Fruit fly (Drosophila melanogaster) whole organism, embryonic: ENCODE measurements around the gene CG9483.
A peak's percentile ranks its signal among the peaks of the same experiment; 100 is the strongest.

Experiments used
- Antp ChIP-seq: fragments of 200-800 bp; sonication (Bioruptor generic); optimal IDR thresholded peaks from 3 replicates; lab custom pipeline; 2016; ENCODE audit warnings: missing biosample characterization, missing genetic modification characterization
- CG10274 ChIP-seq: fragments of 200-800 bp; sonication (Bioruptor generic); optimal IDR thresholded peaks from 3 replicates; lab custom pipeline; 2017; ENCODE audit warnings: missing biosample characterization, mild to moderate bottlenecking, missing genetic modification characterization
- CG10654 ChIP-seq: fragments of 200-800 bp; sonication (Bioruptor generic); optimal IDR thresholded peaks from 2 replicates; lab custom pipeline; 2016; ENCODE audit warnings: missing biosample characterization, missing genetic modification characterization
- CG10979 ChIP-seq: fragments of 200-800 bp; sonication (Bioruptor generic); optimal IDR thresholded peaks from 2 replicates; lab custom pipeline; 2018; ENCODE audit warnings: missing biosample characterization, mild to moderate bottlenecking, missing genetic modification characterization, moderate library complexity
- CG11560 ChIP-seq: fragments of 200-800 bp; sonication (Bioruptor generic); IDR thresholded peaks from 3 replicates; pipeline ENCODE4 v1.3.6; 2022; ENCODE audit warnings: missing biosample characterization, missing genetic modification characterization
- CG11723 ChIP-seq: fragments of 200-800 bp; sonication (Bioruptor generic); optimal IDR thresholded peaks from 2 replicates; lab custom pipeline; 2017; ENCODE audit warnings: missing biosample characterization, mild to moderate bottlenecking, missing genetic modification characterization
- CG12659 ChIP-seq: fragments of 200-800 bp; sonication (Bioruptor generic); optimal IDR thresholded peaks from 3 replicates; lab custom pipeline; 2017; ENCODE audit warnings: mild to moderate bottlenecking, missing biosample characterization, missing genetic modification reagents, missing genetic modification characterization
- CG12744 ChIP-seq: fragments of 200-800 bp; sonication (Bioruptor generic); optimal IDR thresholded peaks from 2 replicates; lab custom pipeline; 2016; ENCODE audit warnings: missing biosample characterization, missing genetic modification characterization
- CG14965 ChIP-seq: fragments of 200-800 bp; sonication (Bioruptor generic); optimal IDR thresholded peaks from 2 replicates; lab custom pipeline; 2016; ENCODE audit warnings: missing biosample characterization, missing genetic modification characterization, borderline replicate concordance
- CG15601 ChIP-seq: fragments of 200-800 bp; sonication (Bioruptor generic); optimal IDR thresholded peaks from 3 replicates; lab custom pipeline; 2019; ENCODE audit warnings: missing biosample characterization, mild to moderate bottlenecking, missing genetic modification characterization, moderate library complexity
- CG17612 ChIP-seq: fragments of 200-800 bp; sonication (Bioruptor generic); IDR thresholded peaks from 2 replicates; pipeline ENCODE4 v1.3.6; 2022; ENCODE audit warnings: missing biosample characterization, missing genetic modification characterization
- CG18599 ChIP-seq: fragments of 200-800 bp; sonication (Bioruptor generic); optimal IDR thresholded peaks from 3 replicates; lab custom pipeline; 2017; ENCODE audit warnings: missing biosample characterization, missing genetic modification characterization, mild to moderate bottlenecking, moderate library complexity, missing genetic modification reagents
- CG2120 ChIP-seq: fragments of 200-800 bp; sonication (Bioruptor generic); optimal IDR thresholded peaks from 3 replicates; lab custom pipeline; 2016; ENCODE audit warnings: missing biosample characterization, missing genetic modification characterization
- CG2199 ChIP-seq: fragments of 200-800 bp; sonication (Bioruptor generic); IDR thresholded peaks from 3 replicates; pipeline ENCODE4 v1.3.6; 2022; ENCODE audit warnings: missing biosample characterization, missing genetic modification characterization
- CG2875 ChIP-seq: fragments of 200-800 bp; sonication (Bioruptor generic); optimal IDR thresholded peaks from 2 replicates; lab custom pipeline; 2017; ENCODE audit warnings: missing biosample characterization, mild to moderate bottlenecking, missing genetic modification characterization, missing genetic modification reagents
- CG31365 ChIP-seq: fragments of 200-800 bp; sonication (Bioruptor generic); optimal IDR thresholded peaks from 2 replicates; lab custom pipeline; 2018; ENCODE audit warnings: missing biosample characterization, mild to moderate bottlenecking, missing genetic modification characterization
- CG31388 ChIP-seq: fragments of 200-800 bp; sonication (Bioruptor generic); optimal IDR thresholded peaks from 2 replicates; lab custom pipeline; 2016; ENCODE audit warnings: missing biosample characterization, missing genetic modification characterization
- CG32532 ChIP-seq: fragments of 200-800 bp; sonication (Bioruptor generic); IDR thresholded peaks from 2 replicates; pipeline ENCODE4 v1.3.6; 2022; ENCODE audit warnings: missing biosample characterization, missing genetic modification characterization
- CG3281 ChIP-seq: fragments of 200-800 bp; sonication (Bioruptor generic); optimal IDR thresholded peaks from 3 replicates; lab custom pipeline; 2017; ENCODE audit warnings: missing biosample characterization, mild to moderate bottlenecking, missing genetic modification characterization
- CG4404 ChIP-seq: fragments of 200-800 bp; sonication (Bioruptor generic); IDR thresholded peaks from 2 replicates; pipeline ENCODE4 v1.3.6; 2022; ENCODE audit warnings: missing biosample characterization, missing genetic modification characterization
- CG4707 ChIP-seq: fragments of 200-800 bp; sonication (Bioruptor generic); optimal IDR thresholded peaks from 2 replicates; lab custom pipeline; 2018; ENCODE audit warnings: missing biosample characterization, mild to moderate bottlenecking, missing genetic modification characterization, moderate library complexity
- CG6813 ChIP-seq: fragments of 200-800 bp; sonication (Bioruptor generic); optimal IDR thresholded peaks from 2 replicates; lab custom pipeline; 2017; ENCODE audit warnings: missing biosample characterization, missing genetic modification characterization, mild to moderate bottlenecking, moderate library complexity, missing genetic modification reagents
- CG7357 ChIP-seq: fragments of 200-800 bp; sonication (Bioruptor generic); IDR thresholded peaks from 3 replicates; pipeline ENCODE4 v1.3.6; 2022; ENCODE audit warnings: missing biosample characterization, missing genetic modification characterization
- CG7556 ChIP-seq: fragments of 200-800 bp; sonication (Bioruptor generic); optimal IDR thresholded peaks from 2 replicates; lab custom pipeline; 2017; ENCODE audit warnings: missing biosample characterization, mild to moderate bottlenecking, missing genetic modification characterization
- CG8924 ChIP-seq: fragments of 200-800 bp; optimal IDR thresholded peaks from 3 replicates; lab custom pipeline; 2019; ENCODE audit warnings: missing biosample characterization, mild to moderate bottlenecking, missing genetic modification characterization, moderate library complexity
- CG9437 ChIP-seq: fragments of 200-800 bp; sonication (Bioruptor generic); optimal IDR thresholded peaks from 2 replicates; lab custom pipeline; 2018; ENCODE audit warnings: missing biosample characterization, mild to moderate bottlenecking, missing genetic modification characterization
- CG9727 ChIP-seq: fragments of 200-800 bp; sonication (Bioruptor generic); optimal IDR thresholded peaks from 3 replicates; lab custom pipeline; 2017; ENCODE audit warnings: missing biosample characterization, mild to moderate bottlenecking, missing genetic modification characterization
- CTCF ChIP-seq: fragments of 200-800 bp; sonication (Bioruptor generic); optimal IDR thresholded peaks from 2 replicates; lab custom pipeline; 2017; ENCODE audit warnings: missing biosample characterization, mild to moderate bottlenecking, missing genetic modification characterization, moderate library complexity
- Dfd ChIP-seq, 2 experiments: fragments of >200 bp; optimal IDR thresholded peaks; 2 replicates each; lab custom pipeline; 2017; ENCODE audit warnings: missing biosample characterization in 2 of 2, missing genetic modification characterization in 2 of 2
- H2.0 ChIP-seq: fragments of 200-800 bp; sonication (Bioruptor generic); IDR thresholded peaks from 2 replicates; pipeline ENCODE4 v1.3.6; 2022; ENCODE audit warnings: missing biosample characterization, missing genetic modification characterization
- HHEX ChIP-seq: fragments of 200-800 bp; sonication (Bioruptor generic); optimal IDR thresholded peaks from 3 replicates; lab custom pipeline; 2017; ENCODE audit warnings: missing biosample characterization, mild to moderate bottlenecking, missing genetic modification characterization, missing genetic modification reagents
- HLHmδ ChIP-seq: fragments of 200-800 bp; sonication (Bioruptor generic); optimal IDR thresholded peaks from 2 replicates; lab custom pipeline; 2018; ENCODE audit warnings: missing biosample characterization, mild to moderate bottlenecking, missing genetic modification characterization, moderate library complexity
- HmgD ChIP-seq: fragments of 200-800 bp; sonication (Bioruptor generic); optimal IDR thresholded peaks from 3 replicates; lab custom pipeline; 2016; ENCODE audit warnings: missing biosample characterization, missing genetic modification characterization
- Lhr ChIP-seq: fragments of 200-800 bp; sonication (Bioruptor generic); optimal IDR thresholded peaks from 3 replicates; lab custom pipeline; 2017; ENCODE audit warnings: mild to moderate bottlenecking, missing biosample characterization, missing genetic modification reagents, missing genetic modification characterization
- bab2 ChIP-seq: fragments of 200-800 bp; sonication (Bioruptor generic); optimal IDR thresholded peaks from 2 replicates; lab custom pipeline; 2016; ENCODE audit warnings: missing biosample characterization, missing genetic modification characterization
- cas ChIP-seq: fragments of 200-800 bp; sonication (Bioruptor generic); IDR thresholded peaks from 2 replicates; pipeline ENCODE4 v1.3.6; 2022; ENCODE audit warnings: missing biosample characterization, missing genetic modification characterization
- croc ChIP-seq: fragments of 200-800 bp; sonication (Bioruptor generic); conservative IDR thresholded peaks from 3 replicates; pipeline ENCODE4 v1.3.6; 2022; ENCODE audit warnings: missing biosample characterization, missing genetic modification characterization
- disco-r ChIP-seq: fragments of 200-800 bp; sonication (Bioruptor generic); optimal IDR thresholded peaks from 2 replicates; lab custom pipeline; 2016; ENCODE audit warnings: missing biosample characterization, missing genetic modification characterization
- ewg ChIP-seq: fragments of 200-800 bp; sonication (Bioruptor generic); optimal IDR thresholded peaks from 3 replicates; lab custom pipeline; 2017; ENCODE audit warnings: mild to moderate bottlenecking, missing biosample characterization, missing genetic modification reagents, missing genetic modification characterization
- grau ChIP-seq: fragments of 200-800 bp; optimal IDR thresholded peaks from 3 replicates; lab custom pipeline; 2019; ENCODE audit warnings: missing biosample characterization, mild to moderate bottlenecking, missing genetic modification characterization, moderate library complexity
- h ChIP-seq: fragments of >200 bp; optimal IDR thresholded peaks from 2 replicates; lab custom pipeline; 2017
- knrl ChIP-seq: fragments of 200-800 bp; sonication (Bioruptor generic); IDR thresholded peaks from 3 replicates; pipeline ENCODE4 v1.3.6; 2022; ENCODE audit warnings: missing biosample characterization, missing genetic modification characterization; ENCODE audit not compliant: partially characterized antibody
- pfk ChIP-seq: fragments of 200-800 bp; sonication (Bioruptor generic); optimal IDR thresholded peaks from 2 replicates; lab custom pipeline; 2018; ENCODE audit warnings: missing biosample characterization, mild to moderate bottlenecking, missing genetic modification characterization, moderate library complexity
- pho ChIP-seq: fragments of 200-800 bp; sonication (Bioruptor generic); optimal IDR thresholded peaks from 2 replicates; lab custom pipeline; 2016; ENCODE audit warnings: missing biosample characterization, missing genetic modification characterization
- psq ChIP-seq: fragments of 200-800 bp; sonication (Bioruptor generic); optimal IDR thresholded peaks from 2 replicates; lab custom pipeline; 2017; ENCODE audit warnings: missing biosample characterization, missing genetic modification characterization
- stc ChIP-seq: fragments of 200-800 bp; sonication (Bioruptor generic); IDR thresholded peaks from 2 replicates; pipeline ENCODE4 v1.3.6; 2022; ENCODE audit warnings: missing biosample characterization, missing genetic modification characterization
- tgo ChIP-seq: fragments of 200-800 bp; sonication (Bioruptor generic); IDR thresholded peaks from 3 replicates; pipeline ENCODE4 v1.3.6; 2022; ENCODE audit warnings: missing biosample characterization, missing genetic modification characterization
- tin ChIP-seq: fragments of 200-800 bp; sonication (Bioruptor generic); optimal IDR thresholded peaks from 3 replicates; lab custom pipeline; 2016; ENCODE audit warnings: missing biosample characterization, missing genetic modification characterization
- tll ChIP-seq, 2 experiments: fragments of 200-800 bp in 1 of 2; fragments of >200 bp in 1 of 2; sonication (Bioruptor generic) in 1 of 2; optimal IDR thresholded peaks; 2 replicates each; lab custom pipeline; 2017 to 2019; ENCODE audit warnings: missing biosample characterization in 2 of 2, missing genetic modification characterization in 2 of 2, mild to moderate bottlenecking in 1 of 2, moderate library complexity in 1 of 2
- unpg ChIP-seq: fragments of 200-800 bp; sonication (Bioruptor generic); optimal IDR thresholded peaks from 3 replicates; lab custom pipeline; 2018; ENCODE audit warnings: missing biosample characterization, mild to moderate bottlenecking, missing genetic modification characterization, moderate library complexity
- vvl ChIP-seq: fragments of 200-800 bp; sonication (Bioruptor generic); IDR thresholded peaks from 2 replicates; pipeline ENCODE4 v1.3.6; 2022; ENCODE audit warnings: missing biosample characterization, missing genetic modification characterization
- zfh2 ChIP-seq: fragments of 200-800 bp; sonication (Bioruptor generic); optimal IDR thresholded peaks from 2 replicates; lab custom pipeline; 2016; ENCODE audit warnings: missing biosample characterization, missing genetic modification characterization

Gene CG9483

DNA sequence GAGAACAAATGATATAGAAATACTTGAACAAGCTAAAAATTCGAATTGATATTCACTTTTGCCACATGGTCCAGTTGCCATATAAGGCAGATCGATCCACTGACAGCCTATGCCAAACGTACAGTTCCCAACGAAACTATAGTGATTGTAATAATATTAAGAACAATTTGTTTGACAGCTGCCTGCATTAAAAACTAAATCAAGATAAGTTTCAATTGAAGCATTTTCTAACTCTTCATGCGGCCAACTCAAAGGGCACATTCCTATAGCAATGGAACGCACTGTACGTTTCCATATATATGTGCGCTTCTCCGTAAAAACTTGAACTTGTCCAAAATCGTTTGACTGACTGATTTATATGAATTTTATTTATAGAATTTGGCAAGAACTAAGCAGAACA, 27.7 kb downstream of the CG9483 start (continued):
- no peak for TF ChIP-seq disco-r
- no peak for TF ChIP-seq CG4707 (GFP tag; lab: Kevin White, UChicago)
- no peak for TF ChIP-seq HLHmδ (GFP tag; lab: Kevin White, UChicago)
- no peak for TF ChIP-seq pfk (GFP tag; lab: Kevin White, UChicago)
- no peak for TF ChIP-seq Dfd (GFP tag; optimal IDR thresholded peaks at IDR 0.05; lab: Kevin White, UChicago)
- peak; percentile 26 for TF ChIP-seq pho
- TF ChIP-seq CG31365 (tag; lab: Kevin White, UChicago) = no peak
- TF ChIP-seq knrl (GFP tag; lab: Robert Waterston, UW) = no peak
- TF ChIP-seq h (lab: Kevin White, UChicago) = no peak
- no peak for TF ChIP-seq psq (GFP tag; lab: Kevin White, UChicago)
- TF ChIP-seq CG32532 (GFP tag; lab: Robert Waterston, UW) = peak; percentile 91
- TF ChIP-seq CG31388 (GFP tag; lab: Kevin White, UChicago) = no peak
- peak; percentile 36; the same call in 1 of the 2 replicates for TF ChIP-seq vvl
- TF ChIP-seq croc = no peak
- TF ChIP-seq CG11560 (tag; lab: Robert Waterston, UW) = peak; percentile 55; the same call in 2 of the 3 replicates
- TF ChIP-seq Antp (GFP tag; lab: Kevin White, UChicago) = peak; percentile 49
- no peak for TF ChIP-seq CG9437
- TF ChIP-seq CG10654 (GFP tag; lab: Kevin White, UChicago) = no peak
- TF ChIP-seq CG15601 (tag; lab: Kevin White, UChicago) = no peak
- TF ChIP-seq HmgD (GFP tag; lab: Kevin White, UChicago) = no peak
- TF ChIP-seq CG4404 (GFP tag; lab: Robert Waterston, UW) = no peak
- peak; percentile 58 for TF ChIP-seq CG18599
- TF ChIP-seq CTCF (GFP tag; lab: Kevin White, UChicago) = no peak
- 0 out of 2 replicates have a peak, but pooled peaks have one; percentile 45 for TF ChIP-seq cas
- peak; percentile 31 for TF ChIP-seq CG10274 (GFP tag; lab: Kevin White, UChicago)
- no peak for TF ChIP-seq tin (GFP tag; lab: Kevin White, UChicago)
- TF ChIP-seq ewg = no peak
- no peak for TF ChIP-seq Lhr
- TF ChIP-seq CG2120 (GFP tag; lab: Kevin White, UChicago) = peak; percentile 79
- TF ChIP-seq CG3281 (GFP tag; lab: Kevin White, UChicago) = peak; percentile 68
- TF ChIP-seq tll (GFP tag; optimal IDR thresholded peaks at IDR 0.05; lab: Kevin White, UChicago) = no peak
- TF ChIP-seq grau (tag; lab: Kevin White, UChicago) = peak; percentile 53
- no peak for TF ChIP-seq CG14965 (GFP tag; lab: Kevin White, UChicago)
- no peak for TF ChIP-seq CG10979 (tag; lab: Kevin White, UChicago)
- TF ChIP-seq CG6813 (GFP tag; lab: Kevin White, UChicago) = no peak
- no peak for TF ChIP-seq CG7556
- peak; percentile 12 for TF ChIP-seq bab2 (GFP tag; lab: Kevin White, UChicago)
- peak; percentile 32 for TF ChIP-seq CG12659
- TF ChIP-seq tgo = no peak
- TF ChIP-seq stc (GFP tag; lab: Robert Waterston, UW) = peak; percentile 32; the same call in 1 of the 2 replicates
- TF ChIP-seq H2.0 (GFP tag; lab: Robert Waterston, UW) = no peak
- peak; percentile 10 for TF ChIP-seq CG8924 (tag; lab: Kevin White, UChicago)
- TF ChIP-seq zfh2 (GFP tag; lab: Kevin White, UChicago) = peak; percentile 56
- peak; percentile 12 for TF ChIP-seq CG9727
- TF ChIP-seq CG17612 (GFP tag; lab: Robert Waterston, UW) = peak; percentile 36; the same call in 1 of the 2 replicates
- no peak for TF ChIP-seq CG12744 (GFP tag; lab: Kevin White, UChicago)
- TF ChIP-seq CG11723 (GFP tag; lab: Kevin White, UChicago) = no peak
- peak; percentile 44; the same call in 1 of the 3 replicates for TF ChIP-seq CG7357 (GFP tag; lab: Robert Waterston, UW)
- no peak for TF ChIP-seq CG2875
- no peak for TF ChIP-seq CG2199 (GFP tag; lab: Robert Waterston, UW)
- peak; percentile 19 for TF ChIP-seq HHEX
- TF ChIP-seq unpg (GFP tag; lab: Kevin White, UChicago) = peak; percentile 22
